3 fruit fly cellular contexts compared by ENCODE assay signal in the genomic region with DNA sequence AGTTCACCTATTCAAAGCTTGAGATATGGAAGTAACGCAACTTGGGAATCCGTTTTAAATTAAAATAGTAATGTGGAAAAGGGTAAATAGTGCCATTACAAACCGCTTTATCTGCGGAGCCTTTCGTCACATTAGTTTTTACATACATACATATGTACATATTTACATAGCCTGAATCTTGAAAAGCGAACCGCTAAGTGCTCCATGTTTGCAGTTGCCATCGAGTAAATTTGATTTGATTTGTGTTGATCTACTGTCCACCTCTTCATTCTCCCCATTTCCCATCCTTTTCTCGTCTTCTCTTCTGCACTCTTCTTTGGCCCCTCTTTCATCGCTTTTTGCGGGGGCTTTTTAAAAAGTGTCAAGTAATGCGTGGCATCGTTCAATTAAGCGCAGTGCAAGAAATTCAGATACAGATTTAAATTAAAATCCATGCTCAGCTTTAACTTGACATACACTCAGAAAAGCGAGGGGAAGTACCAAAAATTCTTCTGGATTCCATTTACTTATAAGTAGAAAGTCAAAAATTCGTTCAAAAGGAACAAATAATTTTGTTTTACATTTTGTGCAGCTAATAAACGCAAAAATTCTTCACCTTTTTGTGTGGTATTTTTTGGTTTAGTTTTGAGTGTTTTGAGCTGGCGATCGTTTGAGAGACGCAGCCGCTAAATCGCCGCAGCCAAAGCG.
TF ChIP-seq lines count a peak whose summit lies in the region.

No protein-coding gene starts in this region.

TF ChIP-seq in whole organism, embryonic, 481 proteins besides CTCF, POLR2A, EP300 and RAD21 (continued from another document and continues in another):
- TF ChIP-seq shn (GFP tag; optimal IDR thresholded peaks at IDR 0.05; lab: Kevin White, UChicago) (peak; percentile 62), Dfd (GFP tag; optimal IDR thresholded peaks at IDR 0.05; lab: Kevin White, UChicago) (no peak), CG10274 (GFP tag; optimal IDR thresholded peaks at IDR 0.05; lab: Kevin White, UChicago) (peak; percentile 76), Optix (GFP tag; IDR thresholded peaks at IDR 0.05; lab: Robert Waterston, UW) (peak; percentile 64; the same call in 2 of the 3 replicates), CG1832 (GFP tag; optimal IDR thresholded peaks at IDR 0.05; lab: Kevin White, UChicago) (no peak), CG8944 (GFP tag; optimal IDR thresholded peaks at IDR 0.05; lab: Kevin White, UChicago) (peak; percentile 81), Atf-2 (GFP tag; optimal IDR thresholded peaks at IDR 0.05; lab: Kevin White, UChicago) (peak; percentile 78), CG18619 (GFP tag; optimal IDR thresholded peaks at IDR 0.05; lab: Kevin White, UChicago) (peak; percentile 89), CG15479 (GFP tag; optimal IDR thresholded peaks at IDR 0.05; lab: Kevin White, UChicago) (no peak), ci (GFP tag; IDR thresholded peaks at IDR 0.05; lab: Robert Waterston, UW) (peak; percentile 95), CG10654 (GFP tag; optimal IDR thresholded peaks at IDR 0.05; lab: Kevin White, UChicago) (peak; percentile 83), CG18011 (GFP tag; optimal IDR thresholded peaks at IDR 0.05; lab: Kevin White, UChicago) (peak; percentile 28), sima (GFP tag; optimal IDR thresholded peaks at IDR 0.05; lab: Kevin White, UChicago) (peak; percentile 50), Ets65A (GFP tag; lab: Kevin White, UChicago) (peak; percentile 17), NfI (GFP tag; optimal IDR thresholded peaks at IDR 0.05; lab: Kevin White, UChicago) (peak; percentile 45), Stat92E (GFP tag; optimal IDR thresholded peaks at IDR 0.05; lab: Kevin White, UChicago) (no peak), Lhr (GFP tag; optimal IDR thresholded peaks at IDR 0.05; lab: Kevin White, UChicago) (peak; percentile 83), CG13775 (GFP tag; optimal IDR thresholded peaks at IDR 0.05; lab: Kevin White, UChicago) (peak; percentile 10), CG3995 (GFP tag; optimal IDR thresholded peaks at IDR 0.05; lab: Kevin White, UChicago) (peak; percentile 21), emc (GFP tag; optimal IDR thresholded peaks at IDR 0.05; lab: Kevin White, UChicago) (peak; percentile 0), tx (GFP tag; optimal IDR thresholded peaks at IDR 0.05; lab: Kevin White, UChicago) (no peak), dmrt99B (tag; optimal IDR thresholded peaks at IDR 0.05; lab: Kevin White, UChicago) (peak; percentile 86), CG15073 (GFP tag; optimal IDR thresholded peaks at IDR 0.05; lab: Kevin White, UChicago) (peak; percentile 25), H2.0 (GFP tag; IDR thresholded peaks at IDR 0.05; lab: Robert Waterston, UW) (peak; percentile 27; the same call in 1 of the 2 replicates), E2f2 (GFP tag; IDR thresholded peaks at IDR 0.05; lab: Robert Waterston, UW) (peak; percentile 50; the same call in 1 of the 2 replicates), Drgx (GFP tag; IDR thresholded peaks at IDR 0.05; lab: Robert Waterston, UW) (peak; percentile 86), CG8924 (tag; optimal IDR thresholded peaks at IDR 0.05; lab: Kevin White, UChicago) (peak; percentile 71), dimm (GFP tag; IDR thresholded peaks at IDR 0.05; lab: Robert Waterston, UW) (no peak), HLH4C (GFP tag; IDR thresholded peaks at IDR 0.05; lab: Robert Waterston, UW; ENCODE audit: partially characterized antibody) (no peak), CG14965 (GFP tag; optimal IDR thresholded peaks at IDR 0.05; lab: Kevin White, UChicago; ENCODE audit: borderline replicate concordance) (peak; percentile 81), MTF-1 (GFP tag; optimal IDR thresholded peaks at IDR 0.05; lab: Kevin White, UChicago; ENCODE audit: borderline replicate concordance) (peak; percentile 94), CkIIα-i1 (GFP tag; IDR thresholded peaks at IDR 0.05; lab: Robert Waterston, UW) (peak; percentile 44; the same call in 1 of the 2 replicates), corto (GFP tag; optimal IDR thresholded peaks at IDR 0.05; lab: Kevin White, UChicago) (peak; percentile 50), Meics (GFP tag; optimal IDR thresholded peaks at IDR 0.05; lab: Kevin White, UChicago) (peak; percentile 85), bowl (GFP tag; IDR thresholded peaks at IDR 0.05; lab: Robert Waterston, UW) (peak; percentile 11; the same call in 1 of the 2 replicates), Ssrp (tag; optimal IDR thresholded peaks at IDR 0.05; lab: Kevin White, UChicago) (no peak), trh (GFP tag; optimal IDR thresholded peaks at IDR 0.05; lab: Kevin White, UChicago) (peak; percentile 67), Awh (GFP tag; IDR thresholded peaks at IDR 0.05; lab: Robert Waterston, UW) (peak; percentile 93), chif (GFP tag; optimal IDR thresholded peaks at IDR 0.05; lab: Kevin White, UChicago) (peak; percentile 59 to 89), CG6272 (GFP tag; IDR thresholded peaks at IDR 0.05; lab: Robert Waterston, UW) (no peak)

TF ChIP-seq in whole organism, prepupa, 60 proteins besides CTCF, POLR2A, EP300 and RAD21 (continued from another document):
- TF ChIP-seq CG31627 (GFP tag; optimal IDR thresholded peaks at IDR 0.05; lab: Kevin White, UChicago) = peak; percentile 82
- peak; percentile 45 for TF ChIP-seq spab (GFP tag; optimal IDR thresholded peaks at IDR 0.05; lab: Kevin White, UChicago)
- peak; percentile 95 for TF ChIP-seq eg (GFP tag; IDR thresholded peaks at IDR 0.05; lab: Robert Waterston, UW)
- peak; percentile 79 for TF ChIP-seq CG6276 (GFP tag; optimal IDR thresholded peaks at IDR 0.05; lab: Kevin White, UChicago)
- peak; percentile 84 for TF ChIP-seq topi (GFP tag; optimal IDR thresholded peaks at IDR 0.05; lab: Kevin White, UChicago)
- TF ChIP-seq Eip75B (GFP tag; optimal IDR thresholded peaks at IDR 0.05; lab: Kevin White, UChicago) = peak; percentile 80
- TF ChIP-seq Eip93F (GFP tag; optimal IDR thresholded peaks at IDR 0.05; lab: Kevin White, UChicago) = peak; percentile 68
- peak; percentile 89 for TF ChIP-seq svp (GFP tag; lab: Kevin White, UChicago)
- TF ChIP-seq Sox102F (GFP tag; optimal IDR thresholded peaks at IDR 0.05; lab: Kevin White, UChicago) = peak; percentile 80
- TF ChIP-seq CG11902 (GFP tag; optimal IDR thresholded peaks at IDR 0.05; lab: Kevin White, UChicago) = peak; percentile 60
- peak; percentile 82 for TF ChIP-seq Met (GFP tag; optimal IDR thresholded peaks at IDR 0.05; lab: Kevin White, UChicago)
- TF ChIP-seq Ets96B (tag; optimal IDR thresholded peaks at IDR 0.05; lab: Kevin White, UChicago) = peak; percentile 74
- peak; percentile 13 to 60 for TF ChIP-seq salr (GFP tag; optimal IDR thresholded peaks at IDR 0.05; lab: Kevin White, UChicago)
- peak; percentile 77 for TF ChIP-seq lz (GFP tag; optimal IDR thresholded peaks at IDR 0.05; lab: Kevin White, UChicago)
- peak; percentile 67 for TF ChIP-seq CG10669 (GFP tag; optimal IDR thresholded peaks at IDR 0.05; lab: Kevin White, UChicago)
- TF ChIP-seq achi (GFP tag; optimal IDR thresholded peaks at IDR 0.05; lab: Kevin White, UChicago) = peak; percentile 77
- peak; percentile 94 for TF ChIP-seq CG6163 (GFP tag; IDR thresholded peaks at IDR 0.05; lab: Robert Waterston, UW)
- TF ChIP-seq Sox15 (GFP tag; optimal IDR thresholded peaks at IDR 0.05; lab: Kevin White, UChicago) = peak; percentile 46
- peak; percentile 74 for TF ChIP-seq CG34406 (GFP tag; optimal IDR thresholded peaks at IDR 0.05; lab: Kevin White, UChicago)
- peak; percentile 73 for TF ChIP-seq Lpt (GFP tag; optimal IDR thresholded peaks at IDR 0.05; lab: Kevin White, UChicago)
- TF ChIP-seq Smox (GFP tag; optimal IDR thresholded peaks at IDR 0.05; lab: Kevin White, UChicago) = peak; percentile 81
- TF ChIP-seq CG4318 (GFP tag; optimal IDR thresholded peaks at IDR 0.05; lab: Kevin White, UChicago) = peak; percentile 57
- TF ChIP-seq CG3032 (tag; optimal IDR thresholded peaks at IDR 0.05; lab: Kevin White, UChicago) = peak; percentile 52
- peak; percentile 93 for TF ChIP-seq CG15336 (GFP tag; IDR thresholded peaks at IDR 0.05; lab: Robert Waterston, UW)
- peak; percentile 40 for TF ChIP-seq dsx (GFP tag; optimal IDR thresholded peaks at IDR 0.05; lab: Kevin White, UChicago; ENCODE audit: poor library complexity, severe bottlenecking)
- no peak for TF ChIP-seq fd85E (GFP tag; optimal IDR thresholded peaks at IDR 0.05; lab: Kevin White, UChicago)
- TF ChIP-seq vri (GFP tag; optimal IDR thresholded peaks at IDR 0.05; lab: Kevin White, UChicago) = peak; percentile 64
- TF ChIP-seq CG1621 (tag; optimal IDR thresholded peaks at IDR 0.05; lab: Kevin White, UChicago) = peak; percentile 46
- TF ChIP-seq esn (GFP tag; optimal IDR thresholded peaks at IDR 0.05; lab: Kevin White, UChicago) = peak; percentile 87
- peak; percentile 77 for TF ChIP-seq CG11294 (GFP tag; IDR thresholded peaks at IDR 0.05; lab: Robert Waterston, UW)
- peak; percentile 85 for TF ChIP-seq Sox14 (GFP tag; optimal IDR thresholded peaks at IDR 0.05; lab: Kevin White, UChicago)
- peak; percentile 88 for TF ChIP-seq Hr39 (GFP tag; optimal IDR thresholded peaks at IDR 0.05; lab: Kevin White, UChicago)
- no peak for TF ChIP-seq ss (GFP tag; optimal IDR thresholded peaks at IDR 0.05; lab: Kevin White, UChicago)
- TF ChIP-seq CG8632 (GFP tag; optimal IDR thresholded peaks at IDR 0.05; lab: Kevin White, UChicago) = peak; percentile 78
- TF ChIP-seq Hr38 (GFP tag; optimal IDR thresholded peaks at IDR 0.05; lab: Kevin White, UChicago) = no peak
- peak; percentile 84 for TF ChIP-seq cyc (GFP tag; optimal IDR thresholded peaks at IDR 0.05; lab: Kevin White, UChicago)
- TF ChIP-seq Eip78C (GFP tag; lab: Kevin White, UChicago) = peak; percentile 94
- TF ChIP-seq CG8319 (GFP tag; optimal IDR thresholded peaks at IDR 0.05; lab: Kevin White, UChicago) = peak; percentile 12
- TF ChIP-seq Blimp-1 (GFP tag; optimal IDR thresholded peaks at IDR 0.05; lab: Kevin White, UChicago) = peak; percentile 12
- TF ChIP-seq CG6808 (GFP tag; optimal IDR thresholded peaks at IDR 0.05; lab: Kevin White, UChicago) = no peak
- peak; percentile 85 for TF ChIP-seq Hr4 (GFP tag; optimal IDR thresholded peaks at IDR 0.05; lab: Kevin White, UChicago)

TF ChIP-seq in whole organism, wandering third instar larva, 38 proteins besides CTCF, POLR2A, EP300 and RAD21 (continued from another document):
- peak; percentile 7 for TF ChIP-seq Sp1 (GFP tag; optimal IDR thresholded peaks at IDR 0.05; lab: Kevin White, UChicago)
- TF ChIP-seq psq (GFP tag; optimal IDR thresholded peaks at IDR 0.05; lab: Kevin White, UChicago) = peak; percentile 77
- TF ChIP-seq foxo (GFP tag; optimal IDR thresholded peaks at IDR 0.05; lab: Kevin White, UChicago) = peak; percentile 16 to 82
- no peak for TF ChIP-seq dmrt93B (GFP tag; optimal IDR thresholded peaks at IDR 0.05; lab: Kevin White, UChicago)
- peak; percentile 71 for TF ChIP-seq OdsH (GFP tag; optimal IDR thresholded peaks at IDR 0.05; lab: Kevin White, UChicago)
